Fruit fly (Drosophila melanogaster): ENCODE data around the gene wake.

The wake gene

DNA sequence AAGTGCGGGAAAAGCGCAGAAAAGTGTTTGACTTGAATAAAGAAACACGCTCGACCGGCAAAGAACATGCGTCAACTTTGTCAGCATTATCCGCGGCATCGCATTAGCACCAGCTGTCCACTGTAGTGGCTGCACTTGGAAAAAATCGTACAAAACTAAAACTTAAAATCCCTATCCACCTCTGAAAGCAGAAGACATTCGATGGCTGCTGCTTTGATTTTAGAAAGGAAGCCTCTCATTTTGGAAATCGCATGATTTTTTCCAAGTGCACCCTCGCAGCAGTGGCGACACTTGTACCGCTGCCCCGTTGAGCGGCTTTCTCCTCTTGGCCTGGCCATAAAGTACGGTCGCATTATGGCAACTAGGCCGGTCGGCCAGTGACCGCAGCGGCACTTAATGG lies 24.7 kb downstream of the wake start:
- peak; percentile 86 for TF ChIP-seq CG4496 (GFP tag; IDR thresholded peaks at IDR 0.05)
- TF ChIP-seq CG9948 (tag; optimal IDR thresholded peaks at IDR 0.05), result peak; percentile 26
- TF ChIP-seq CG15710 (tag; optimal IDR thresholded peaks at IDR 0.05), result peak; percentile 14
- TF ChIP-seq Snoo (tag; optimal IDR thresholded peaks at IDR 0.05), result no peak
- no peak for TF ChIP-seq CG17806 (tag; optimal IDR thresholded peaks at IDR 0.05)
- TF ChIP-seq CG32121 (GFP tag; IDR thresholded peaks at IDR 0.05), result peak; percentile 78
- TF ChIP-seq CG8301 (tag; optimal IDR thresholded peaks at IDR 0.05), result peak; percentile 79
- TF ChIP-seq CG14655 (GFP tag; optimal IDR thresholded peaks at IDR 0.05), result peak; percentile 73
- peak; percentile 23 for TF ChIP-seq Pif1B (GFP tag; optimal IDR thresholded peaks at IDR 0.05)
- TF ChIP-seq Ets98B (GFP tag; IDR thresholded peaks at IDR 0.05), result peak; percentile 87
- peak; percentile 90 for TF ChIP-seq fd96Ca (GFP tag; IDR thresholded peaks at IDR 0.05)
- TF ChIP-seq rn (GFP tag; IDR thresholded peaks at IDR 0.05), result peak; percentile 51; the same call in 1 of the 2 replicates
- no peak for TF ChIP-seq CG13204 (GFP tag; optimal IDR thresholded peaks at IDR 0.05)
- no peak for TF ChIP-seq gl (tag; optimal IDR thresholded peaks at IDR 0.05)
- peak; percentile 57 for TF ChIP-seq CG12605 (GFP tag; IDR thresholded peaks at IDR 0.05)
- no peak for TF ChIP-seq EcR (GFP tag; optimal IDR thresholded peaks at IDR 0.05)
- TF ChIP-seq CG10348 (GFP tag; IDR thresholded peaks at IDR 0.05), result no peak
- TF ChIP-seq Pif1A (GFP tag; optimal IDR thresholded peaks at IDR 0.05), result peak; percentile 78
- no peak for TF ChIP-seq CG8159 (tag; optimal IDR thresholded peaks at IDR 0.05)
- no peak for TF ChIP-seq D1 (tag; optimal IDR thresholded peaks at IDR 0.05)
- peak; percentile 17 for TF ChIP-seq CG34367 (tag; optimal IDR thresholded peaks at IDR 0.05)

DNA sequence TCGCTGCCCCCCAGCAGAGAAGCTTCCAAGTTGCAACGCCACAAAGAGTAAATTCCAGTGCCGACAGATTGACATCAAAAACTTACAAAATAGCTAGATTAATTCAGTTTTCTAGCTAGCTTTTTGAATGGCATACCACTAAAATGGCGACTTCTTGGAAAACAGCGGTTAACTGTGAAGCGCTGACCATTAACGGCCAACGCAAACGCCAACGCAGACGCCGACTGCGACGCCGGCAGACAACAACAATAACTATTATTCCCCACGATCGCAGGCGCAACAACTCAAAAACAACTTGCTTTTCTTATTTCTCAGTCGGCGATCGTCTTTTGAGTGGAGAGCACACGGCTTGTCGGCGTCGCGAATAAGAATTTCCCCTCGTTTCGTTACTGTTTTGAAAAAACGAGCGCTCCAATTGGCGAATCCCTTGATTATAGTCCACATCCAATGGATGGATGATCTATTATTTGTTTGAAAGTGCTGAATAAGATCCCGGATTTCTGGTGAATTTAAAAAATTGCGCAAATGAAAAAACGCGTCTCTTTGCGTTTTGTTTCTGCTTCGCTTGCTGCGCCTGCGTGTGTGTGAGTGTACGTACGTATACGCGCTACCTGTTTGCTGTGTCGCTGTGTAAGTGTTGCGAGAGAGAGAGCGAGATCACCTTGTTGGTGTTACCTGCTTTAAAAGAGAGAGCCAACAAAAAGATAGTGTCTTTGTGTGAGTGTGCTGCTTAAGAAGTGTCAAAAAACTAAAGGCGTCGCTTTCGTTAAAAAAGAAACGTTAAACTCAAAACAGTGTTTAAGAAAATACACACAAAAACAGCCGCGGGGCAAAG lies 27.1 kb downstream of the wake start:
- no peak for TF ChIP-seq CG10348 (GFP tag; IDR thresholded peaks at IDR 0.05)
- no peak for TF ChIP-seq D1 (tag; optimal IDR thresholded peaks at IDR 0.05)
- no peak for TF ChIP-seq CG17806 (tag; optimal IDR thresholded peaks at IDR 0.05)
- no peak for TF ChIP-seq Pif1A (GFP tag; optimal IDR thresholded peaks at IDR 0.05)
- no peak for TF ChIP-seq CG8159 (tag; optimal IDR thresholded peaks at IDR 0.05)
- no peak for TF ChIP-seq CG9948 (tag; optimal IDR thresholded peaks at IDR 0.05)
- TF ChIP-seq gl (tag; optimal IDR thresholded peaks at IDR 0.05), result no peak
- TF ChIP-seq CG4496 (GFP tag; IDR thresholded peaks at IDR 0.05), result peak; percentile 59; the same call in 1 of the 3 replicates
- no peak for TF ChIP-seq CG8301 (tag; optimal IDR thresholded peaks at IDR 0.05)
- peak; percentile 2 for TF ChIP-seq CG34367 (tag; optimal IDR thresholded peaks at IDR 0.05)
- TF ChIP-seq CG15710 (tag; optimal IDR thresholded peaks at IDR 0.05), result peak; percentile 16
- no peak for TF ChIP-seq CG13204 (GFP tag; optimal IDR thresholded peaks at IDR 0.05)
- TF ChIP-seq rn (GFP tag; IDR thresholded peaks at IDR 0.05), result no peak
- TF ChIP-seq CG32121 (GFP tag; IDR thresholded peaks at IDR 0.05), result no peak; the same call in 1 of the 2 replicates
- no peak for TF ChIP-seq Pif1B (GFP tag; optimal IDR thresholded peaks at IDR 0.05)
- TF ChIP-seq CG12605 (GFP tag; IDR thresholded peaks at IDR 0.05), result no peak
- peak; percentile 38; the same call in 1 of the 3 replicates for TF ChIP-seq fd96Ca (GFP tag; IDR thresholded peaks at IDR 0.05)
- TF ChIP-seq Ets98B (GFP tag; IDR thresholded peaks at IDR 0.05), result peak; percentile 5; the same call in 1 of the 2 replicates

dm6 chr3R:22667284-22667958 lies 27.8 kb downstream of the wake start:
- TF ChIP-seq fd96Ca (GFP tag; IDR thresholded peaks at IDR 0.05) (peak; percentile 50), CG13204 (GFP tag; optimal IDR thresholded peaks at IDR 0.05) (peak; percentile 67), CG12605 (GFP tag; IDR thresholded peaks at IDR 0.05) (peak; percentile 73; the same call in 1 of the 2 replicates), Snoo (tag; optimal IDR thresholded peaks at IDR 0.05) (peak; percentile 92), D1 (tag; optimal IDR thresholded peaks at IDR 0.05) (peak; percentile 96), CG34367 (tag; optimal IDR thresholded peaks at IDR 0.05) (peak; percentile 91), CG8159 (tag; optimal IDR thresholded peaks at IDR 0.05) (peak; percentile 99), CG15710 (tag; optimal IDR thresholded peaks at IDR 0.05) (peak; percentile 95), Pif1A (GFP tag; optimal IDR thresholded peaks at IDR 0.05) (peak; percentile 87), CG4496 (GFP tag; IDR thresholded peaks at IDR 0.05) (peak; percentile 94; the same call in 2 of the 3 replicates), rn (GFP tag; IDR thresholded peaks at IDR 0.05) (peak; percentile 81), Pif1B (GFP tag; optimal IDR thresholded peaks at IDR 0.05) (peak; percentile 91), EcR (GFP tag; optimal IDR thresholded peaks at IDR 0.05) (peak; percentile 3), CG32121 (GFP tag; IDR thresholded peaks at IDR 0.05) (peak; percentile 90), CG8301 (tag; optimal IDR thresholded peaks at IDR 0.05) (peak; percentile 94), CG14655 (GFP tag; optimal IDR thresholded peaks at IDR 0.05) (peak; percentile 96), gl (tag; optimal IDR thresholded peaks at IDR 0.05) (peak; percentile 78), CG17806 (tag; optimal IDR thresholded peaks at IDR 0.05) (peak; percentile 96), Ets98B (GFP tag; IDR thresholded peaks at IDR 0.05) (peak; percentile 80), CG10348 (GFP tag; IDR thresholded peaks at IDR 0.05) (peak; percentile 75), CG9948 (tag; optimal IDR thresholded peaks at IDR 0.05) (peak; percentile 99)

DNA sequence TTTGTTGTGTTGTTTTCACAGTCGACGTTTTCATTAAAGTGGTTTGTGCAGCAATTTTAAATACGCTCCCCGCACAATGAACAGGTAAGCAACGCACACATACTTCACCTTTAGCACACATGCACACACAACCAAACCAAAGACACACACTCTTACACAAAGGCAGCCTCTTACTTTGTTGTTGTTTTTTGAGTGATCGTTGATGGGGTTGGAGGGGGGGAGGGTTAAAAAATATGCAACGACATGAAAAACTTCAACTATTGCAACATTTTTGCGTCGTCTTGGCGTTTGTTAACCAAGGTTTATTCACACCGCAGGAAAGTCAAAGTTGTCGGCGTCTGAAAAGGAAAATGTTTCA lies 28.3 kb downstream of the wake start:
- no peak for TF ChIP-seq CG17806 (tag; optimal IDR thresholded peaks at IDR 0.05)
- no peak for TF ChIP-seq CG10348 (GFP tag; IDR thresholded peaks at IDR 0.05)
- TF ChIP-seq rn (GFP tag; IDR thresholded peaks at IDR 0.05), result no peak
- no peak for TF ChIP-seq CG4496 (GFP tag; IDR thresholded peaks at IDR 0.05)
- TF ChIP-seq Pif1A (GFP tag; optimal IDR thresholded peaks at IDR 0.05), result no peak
- no peak for TF ChIP-seq gl (tag; optimal IDR thresholded peaks at IDR 0.05)
- no peak for TF ChIP-seq CG12605 (GFP tag; IDR thresholded peaks at IDR 0.05)
- no peak for TF ChIP-seq Pif1B (GFP tag; optimal IDR thresholded peaks at IDR 0.05)
- no peak for TF ChIP-seq Snoo (tag; optimal IDR thresholded peaks at IDR 0.05)

- TF ChIP-seq D1 (tag; optimal IDR thresholded peaks at IDR 0.05) (no peak), CG10348 (GFP tag; IDR thresholded peaks at IDR 0.05) (no peak), EcR (GFP tag; optimal IDR thresholded peaks at IDR 0.05) (no peak), CG14655 (GFP tag; optimal IDR thresholded peaks at IDR 0.05) (peak; percentile 27), Pif1B (GFP tag; optimal IDR thresholded peaks at IDR 0.05) (peak; percentile 11), CG4496 (GFP tag; IDR thresholded peaks at IDR 0.05) (peak; percentile 67), rn (GFP tag; IDR thresholded peaks at IDR 0.05) (no peak), CG9948 (tag; optimal IDR thresholded peaks at IDR 0.05) (peak; percentile 25), CG17806 (tag; optimal IDR thresholded peaks at IDR 0.05) (peak; percentile 11), CG15710 (tag; optimal IDR thresholded peaks at IDR 0.05) (peak; percentile 22), Snoo (tag; optimal IDR thresholded peaks at IDR 0.05) (no peak), fd96Ca (GFP tag; IDR thresholded peaks at IDR 0.05) (no peak), CG8159 (tag; optimal IDR thresholded peaks at IDR 0.05) (no peak), CG13204 (GFP tag; optimal IDR thresholded peaks at IDR 0.05) (no peak), CG32121 (GFP tag; IDR thresholded peaks at IDR 0.05) (peak; percentile 53; the same call in 1 of the 2 replicates), CG12605 (GFP tag; IDR thresholded peaks at IDR 0.05) (no peak), Pif1A (GFP tag; optimal IDR thresholded peaks at IDR 0.05) (peak; percentile 39), CG8301 (tag; optimal IDR thresholded peaks at IDR 0.05) (no peak), CG34367 (tag; optimal IDR thresholded peaks at IDR 0.05) (no peak), Ets98B (GFP tag; IDR thresholded peaks at IDR 0.05) (peak; percentile 15; the same call in 1 of the 2 replicates), gl (tag; optimal IDR thresholded peaks at IDR 0.05) (no peak)
Observed at dm6 chr3R:22668622-22669021, 29.0 kb downstream of the wake start.
